Fruit fly (Drosophila melanogaster): ENCODE results near the gene CG8500.
A peak's percentile ranks its signal among the peaks of the same experiment; 100 is the strongest.

The CG8500 gene

DNA sequence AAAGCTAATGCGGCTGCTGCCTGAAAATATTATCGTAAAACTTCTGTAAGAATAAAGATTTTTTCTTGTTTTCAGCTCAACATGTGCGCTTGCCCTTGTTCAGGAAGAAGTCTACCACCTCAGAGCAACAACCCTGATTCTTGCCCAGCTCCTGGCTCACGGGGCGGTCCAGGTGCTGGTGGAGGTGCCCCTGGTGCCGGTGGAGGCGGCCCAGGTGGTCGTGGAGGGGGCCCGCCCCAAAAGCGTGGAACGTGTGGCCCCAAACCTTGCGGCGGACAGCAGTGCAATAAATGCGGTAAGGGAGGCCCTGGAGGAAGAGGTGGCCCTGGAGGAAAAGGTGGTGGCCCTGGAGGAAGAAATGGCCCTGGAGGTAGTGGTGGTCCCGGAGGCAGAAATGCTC lies 40.5 kb upstream of the CG8500 start:
- peak; percentile 98 for TF ChIP-seq Dfd (GFP tag; optimal IDR thresholded peaks at IDR 0.05)
- no peak for TF ChIP-seq br (GFP tag; optimal IDR thresholded peaks at IDR 0.05)

DNA sequence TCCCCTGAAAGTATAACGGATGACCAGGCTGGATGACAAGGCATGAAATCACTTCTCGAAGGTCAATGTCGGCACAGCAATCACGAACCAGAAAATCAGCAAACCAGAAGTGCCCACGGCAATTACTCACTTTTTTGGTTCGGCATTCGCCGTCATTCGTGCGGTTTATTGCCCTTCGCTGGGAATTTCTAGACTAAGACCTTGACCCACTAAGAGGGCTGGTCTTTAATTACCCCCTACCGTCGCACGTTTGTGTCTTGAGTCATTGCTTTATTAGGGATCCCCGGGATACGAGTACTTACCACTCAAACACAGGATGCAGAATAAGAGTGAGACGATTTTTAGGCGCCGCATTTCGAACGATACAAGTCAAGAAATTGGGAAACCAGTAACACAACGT lies 39.0 kb upstream of the CG8500 start:
- TF ChIP-seq tai (GFP tag; optimal IDR thresholded peaks at IDR 0.05) (no peak), CrebA (GFP tag; optimal IDR thresholded peaks at IDR 0.05; ENCODE audit: borderline replicate concordance) (no peak)

- TF ChIP-seq Vsx2 (GFP tag; optimal IDR thresholded peaks at IDR 0.05; ENCODE audit: partially characterized antibody) (no peak), CrebA (GFP tag; optimal IDR thresholded peaks at IDR 0.05; ENCODE audit: borderline replicate concordance) (no peak), Dif (GFP tag; optimal IDR thresholded peaks at IDR 0.05; ENCODE audit: partially characterized antibody) (no peak), dmrt93B (GFP tag; optimal IDR thresholded peaks at IDR 0.05) (no peak)
Observed at dm6 chr3R:9746267-9746666, 38.2 kb upstream of the CG8500 start, which contains the start of gene CG34409. CG34409 (minus strand) TSS chr3R:9746367.

DNA sequence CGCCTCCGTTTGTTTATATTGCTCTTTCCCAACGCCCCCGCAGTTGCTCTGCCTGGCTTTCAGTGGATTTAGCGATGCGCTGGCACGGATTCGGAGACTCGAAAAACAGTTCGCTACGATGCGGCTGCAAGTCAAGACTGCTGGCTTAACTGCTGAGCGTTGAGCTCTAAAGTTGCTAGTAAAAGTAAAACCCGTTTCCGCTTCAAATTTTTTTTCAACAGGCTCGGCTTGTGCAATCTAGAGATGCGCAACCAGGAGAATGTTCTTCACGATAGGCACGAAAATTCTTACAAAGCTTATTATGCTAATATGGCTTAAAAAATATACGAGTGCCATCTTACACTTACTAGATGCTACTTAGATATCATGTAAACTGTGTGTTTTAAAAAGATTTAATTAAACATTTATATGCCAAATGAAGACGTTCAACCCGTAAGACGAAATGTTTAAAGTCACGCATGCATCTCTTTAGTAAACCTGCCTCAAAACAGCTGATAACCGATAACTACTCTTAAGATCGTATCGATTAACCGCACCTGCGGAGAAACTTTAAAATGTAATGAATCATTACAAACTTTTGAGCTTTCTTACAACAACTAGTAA lies 37.1 kb upstream of the CG8500 start, which contains the start of gene CG12948:
CG12948 (minus strand) TSS at position 473 of the 603 bp plus-strand sequence.
- TF ChIP-seq Vsx2 (GFP tag; optimal IDR thresholded peaks at IDR 0.05; ENCODE audit: partially characterized antibody) (no peak), dl (GFP tag; optimal IDR thresholded peaks at IDR 0.05; ENCODE audit: insufficient read depth in 1 of 2, partially characterized antibody in 2 of 2) (no peak), CrebA (GFP tag; optimal IDR thresholded peaks at IDR 0.05; ENCODE audit: borderline replicate concordance) (no peak), CG32264 (GFP tag; optimal IDR thresholded peaks at IDR 0.05) (no peak), tai (GFP tag; optimal IDR thresholded peaks at IDR 0.05) (no peak), brk (GFP tag; optimal IDR thresholded peaks at IDR 0.05) (no peak), ey (GFP tag; optimal IDR thresholded peaks at IDR 0.05) (peak; percentile 51), N (GFP tag; optimal IDR thresholded peaks at IDR 0.05) (no peak), rgr (GFP tag; optimal IDR thresholded peaks at IDR 0.05) (peak; percentile 73), GATAd (GFP tag; optimal IDR thresholded peaks at IDR 0.05) (no peak), sv (GFP tag; optimal IDR thresholded peaks at IDR 0.05) (peak; percentile 55), Hr78 (GFP tag; optimal IDR thresholded peaks at IDR 0.05) (no peak), Dif (GFP tag; optimal IDR thresholded peaks at IDR 0.05; ENCODE audit: partially characterized antibody) (peak; percentile 17), Dfd (GFP tag; optimal IDR thresholded peaks at IDR 0.05) (no peak), Abd-B (GFP tag; optimal IDR thresholded peaks at IDR 0.05) (no peak), woc (GFP tag; optimal IDR thresholded peaks at IDR 0.05) (peak; percentile 96), fru (GFP tag; optimal IDR thresholded peaks at IDR 0.05) (no peak), dsf (GFP tag; optimal IDR thresholded peaks at IDR 0.05; ENCODE audit: borderline replicate concordance) (peak; percentile 10), Sp1 (GFP tag; optimal IDR thresholded peaks at IDR 0.05) (peak; percentile 76), sage (GFP tag; optimal IDR thresholded peaks at IDR 0.05) (no peak), Hr83 (GFP tag; optimal IDR thresholded peaks at IDR 0.05; ENCODE audit: poor library complexity, severe bottlenecking) (no peak), psq (GFP tag; optimal IDR thresholded peaks at IDR 0.05) (peak; percentile 53), Hnf4 (GFP tag; optimal IDR thresholded peaks at IDR 0.05) (no peak), Mio (GFP tag; optimal IDR thresholded peaks at IDR 0.05) (no peak), CG9705 (GFP tag; optimal IDR thresholded peaks at IDR 0.05) (peak; percentile 74), OdsH (GFP tag; optimal IDR thresholded peaks at IDR 0.05) (peak; percentile 55), Myc (optimal IDR thresholded peaks at IDR 0.05) (peak; percentile 50), jim (GFP tag; optimal IDR thresholded peaks at IDR 0.05) (no peak), lola (GFP tag; optimal IDR thresholded peaks at IDR 0.05) (no peak), Rel (GFP tag; optimal IDR thresholded peaks at IDR 0.05) (no peak), Rel (tag; optimal IDR thresholded peaks at IDR 0.05) (peak; percentile 65), br (GFP tag; optimal IDR thresholded peaks at IDR 0.05) (peak; percentile 80), pan (optimal IDR thresholded peaks at IDR 0.05) (no peak), foxo (GFP tag; optimal IDR thresholded peaks at IDR 0.05) (peak in 1 of 2 experiments; percentile 32), dmrt93B (GFP tag; optimal IDR thresholded peaks at IDR 0.05) (no peak), Jra (GFP tag; optimal IDR thresholded peaks at IDR 0.05) (no peak), usp (GFP tag; optimal IDR thresholded peaks at IDR 0.05) (no peak), HLH106 (tag; optimal IDR thresholded peaks at IDR 0.05) (peak; percentile 79)
